Worm (Caenorhabditis elegans) whole organism, L4/young adult: ENCODE measurements around the gene C25D7.15.

Experiments used
- W03F9.2 ChIP-seq: fragments of 150-350 bp; optimal IDR thresholded peaks from 2 replicates; lab custom pipeline; 2014; ENCODE audit warnings: missing biosample characterization, missing genetic modification characterization
- dao-5 ChIP-seq: sonication (generic microtip); optimal IDR thresholded peaks from 2 replicates; lab custom pipeline; 2016; ENCODE audit warnings: missing genotype, missing genetic modification characterization, moderate library complexity, missing compliant biosample characterization
- him-1 ChIP-seq: sonication (generic microtip); optimal IDR thresholded peaks from 2 replicates; lab custom pipeline; 2016; ENCODE audit warnings: missing genotype, missing genetic modification reagents, missing genetic modification characterization, missing compliant biosample characterization

The C25D7.15 gene

ce11 chrV:15048107-15048506 is 11.5 kb upstream of the C25D7.15 start, which contains the start of gene sdc-3:
Gene sdc-3, minus strand, starts transcription at chrV:15048207.
- TF ChIP-seq W03F9.2 (tag; lab: Kevin White, UChicago) (no peak), dao-5 (no peak), him-1 (tag; lab: Kevin White, UChicago) (no peak)

- no peak for TF ChIP-seq dao-5
- TF ChIP-seq W03F9.2 (tag; lab: Kevin White, UChicago) = no peak
- TF ChIP-seq him-1 (tag; lab: Kevin White, UChicago) = no peak
Observed at ce11 chrV:15051720-15052119, 7.9 kb upstream of the C25D7.15 start.

ce11 chrV:15052368-15052767 is 7.2 kb upstream of the C25D7.15 start, which contains the start of the genes fbxa-82 and C25D7.5:
Gene fbxa-82, minus strand, starts transcription at chrV:15052530.
Gene C25D7.5, plus strand, starts transcription at chrV:15052650.
- no peak for TF ChIP-seq dao-5
- TF ChIP-seq him-1 (tag; lab: Kevin White, UChicago) = no peak
- TF ChIP-seq W03F9.2 (tag; lab: Kevin White, UChicago) = no peak

ce11 chrV:15054733-15055132 is 4.9 kb upstream of the C25D7.15 start:
- TF ChIP-seq W03F9.2 (tag; lab: Kevin White, UChicago) (no peak), dao-5 (no peak), him-1 (tag; lab: Kevin White, UChicago) (no peak)

DNA sequence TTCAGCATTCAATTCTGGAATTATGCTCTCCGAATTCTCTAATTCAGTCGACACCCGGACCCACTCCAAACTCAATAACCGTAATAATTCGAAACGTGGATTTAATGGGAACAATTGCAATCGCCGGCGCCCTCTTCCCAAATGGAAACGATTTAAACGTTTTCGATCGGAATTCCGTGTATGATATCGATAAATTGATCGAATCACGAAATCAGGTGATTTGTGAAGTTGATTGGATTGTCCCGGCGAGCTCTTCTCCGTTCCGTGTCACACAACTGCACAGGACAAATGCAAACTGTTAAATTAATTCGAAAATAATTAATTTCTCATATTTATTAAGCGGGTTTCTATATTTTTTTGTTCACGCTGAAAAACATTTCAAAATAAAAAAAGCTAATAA is 3.7 kb upstream of the C25D7.15 start, which contains the start of gene C25D7.16:
C25D7.16 (plus strand) TSS at position 301 of the 400 bp plus-strand sequence.
- TF ChIP-seq him-1 (tag; lab: Kevin White, UChicago) = no peak
- TF ChIP-seq dao-5 = no peak
- TF ChIP-seq W03F9.2 (tag; lab: Kevin White, UChicago) = no peak

- TF ChIP-seq dao-5 (no peak), W03F9.2 (tag; lab: Kevin White, UChicago) (no peak), him-1 (tag; lab: Kevin White, UChicago) (no peak)
Observed at ce11 chrV:15056346-15056839, 3.2 kb upstream of the C25D7.15 start.

DNA sequence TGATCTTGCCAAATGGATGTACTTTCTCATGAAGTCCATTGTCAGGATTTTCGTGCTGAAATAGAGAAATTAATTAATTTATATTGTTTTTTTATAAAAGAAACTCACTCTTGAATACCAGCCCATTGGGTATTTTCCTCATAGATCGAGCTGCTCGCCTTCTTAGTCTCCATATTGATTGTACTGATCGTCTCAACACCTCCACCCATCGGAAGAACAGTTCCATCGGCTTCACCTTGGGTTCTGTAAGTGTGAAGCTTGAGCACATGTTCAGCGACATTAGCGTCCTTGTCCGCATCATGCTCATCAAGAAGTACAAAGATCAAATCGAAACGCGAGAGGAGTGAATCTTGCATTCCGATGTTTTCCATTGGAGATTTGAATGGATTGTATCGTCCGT is 1.9 kb upstream of the C25D7.15 start:
- TF ChIP-seq W03F9.2 (tag; lab: Kevin White, UChicago) = no peak
- TF ChIP-seq dao-5 = no peak
- TF ChIP-seq him-1 (tag; lab: Kevin White, UChicago) = no peak

- TF ChIP-seq W03F9.2 (tag; lab: Kevin White, UChicago) (no peak), him-1 (tag; lab: Kevin White, UChicago) (no peak), dao-5 (no peak)
Observed at ce11 chrV:15058423-15058822, 1.2 kb upstream of the C25D7.15 start.

- TF ChIP-seq dao-5 = no peak
- no peak for TF ChIP-seq him-1 (tag; lab: Kevin White, UChicago)
- no peak for TF ChIP-seq W03F9.2 (tag; lab: Kevin White, UChicago)
Observed at ce11 chrV:15058965-15059364, 643 bp upstream of the C25D7.15 start.

ce11 chrV:15060595-15060994 is 987 bp downstream of the C25D7.15 start:
- TF ChIP-seq him-1 (tag; lab: Kevin White, UChicago) = no peak
- no peak for TF ChIP-seq W03F9.2 (tag; lab: Kevin White, UChicago)
- TF ChIP-seq dao-5 = no peak

ce11 chrV:15063987-15064386 is 4.4 kb downstream of the C25D7.15 start, which contains the start of gene rap-2:
Gene rap-2, minus strand, starts transcription at chrV:15064087.
- TF ChIP-seq dao-5 (no peak), him-1 (tag; lab: Kevin White, UChicago) (no peak), W03F9.2 (tag; lab: Kevin White, UChicago) (no peak)

DNA sequence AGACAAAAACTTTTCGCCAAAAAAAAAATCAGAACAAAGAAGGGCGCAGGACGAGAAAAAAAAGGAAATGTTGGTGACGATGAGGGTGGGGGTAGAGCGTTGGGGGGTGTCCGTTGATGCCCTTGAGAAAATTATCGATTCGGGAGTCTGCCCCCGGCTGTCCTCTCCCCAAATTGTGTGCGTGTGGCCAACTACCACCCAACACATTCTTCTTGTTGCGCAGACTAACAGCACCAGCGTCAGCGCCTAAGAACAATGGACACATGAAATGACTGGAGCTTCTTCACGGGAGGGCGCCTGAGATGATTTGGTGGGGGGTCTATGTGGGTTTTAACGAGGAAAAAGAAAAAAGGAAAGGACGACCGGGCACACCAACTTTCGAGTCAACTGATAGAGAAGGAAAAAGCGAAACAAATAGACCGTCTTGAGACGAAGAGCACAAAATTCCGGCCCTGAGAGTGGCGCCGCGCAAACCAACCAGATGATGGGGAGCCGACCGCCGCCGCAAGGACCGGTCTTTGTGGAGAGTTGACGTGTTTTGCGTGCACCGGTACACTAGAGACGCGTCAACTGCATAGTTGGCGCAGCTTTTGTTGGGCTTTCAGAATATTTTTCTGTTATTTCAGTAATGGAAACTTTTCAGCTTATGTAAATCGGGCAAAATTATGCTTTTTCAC is 5.6 kb downstream of the C25D7.15 start, which contains the start of gene C25D7.9:
C25D7.9 (plus strand) TSS at position 68 of the 677 bp plus-strand sequence.
- TF ChIP-seq him-1 (tag; lab: Kevin White, UChicago) = no peak
- no peak for TF ChIP-seq dao-5
- TF ChIP-seq W03F9.2 (tag; lab: Kevin White, UChicago) = no peak

DNA sequence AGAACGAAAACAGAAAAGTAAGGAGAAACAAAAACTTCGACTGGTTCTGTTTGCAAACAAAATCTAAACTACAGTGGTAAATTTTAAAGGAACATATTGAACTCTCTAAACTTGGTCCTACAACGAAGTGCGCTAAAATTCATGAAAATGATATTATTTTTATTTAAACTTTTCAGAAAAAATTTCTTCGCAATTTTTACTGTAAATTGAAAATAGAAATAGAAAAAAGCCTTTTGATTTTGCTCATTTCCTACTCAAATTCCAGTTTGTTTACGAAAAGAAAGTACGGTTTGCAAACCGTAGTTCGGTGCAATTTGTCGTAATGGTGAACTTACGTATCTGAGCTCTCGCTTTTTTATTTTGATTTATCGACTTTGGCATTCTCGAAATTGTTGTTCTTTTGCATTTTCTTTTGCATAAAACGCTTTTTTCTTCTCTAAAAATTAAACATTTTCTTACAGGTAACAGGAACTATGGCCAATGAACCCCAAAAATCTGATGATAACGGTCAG is 6.3 kb downstream of the C25D7.15 start, which contains the start of gene otub-1:
otub-1 (plus strand) TSS at position 462 of the 512 bp plus-strand sequence.
- TF ChIP-seq him-1 (tag; lab: Kevin White, UChicago) = no peak
- no peak for TF ChIP-seq dao-5
- TF ChIP-seq W03F9.2 (tag; lab: Kevin White, UChicago) = no peak

DNA sequence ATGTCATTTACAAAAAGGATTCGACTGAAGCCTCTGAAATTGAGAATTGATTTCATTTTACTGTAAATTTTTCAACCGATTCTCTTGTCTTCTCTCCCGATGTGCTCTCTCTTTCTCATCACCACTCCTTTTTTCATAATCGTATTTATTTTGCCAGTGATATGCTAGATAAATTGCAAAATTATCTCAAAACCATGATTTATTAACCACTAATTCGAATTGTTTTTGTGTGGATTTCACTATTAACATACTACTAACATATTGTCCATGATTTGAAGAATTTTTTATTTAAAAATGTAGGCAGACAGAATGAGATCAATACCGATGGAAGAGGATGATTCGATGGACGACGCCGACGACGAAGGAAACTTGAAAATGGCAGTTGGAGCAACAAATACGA is 7.6 kb downstream of the C25D7.15 start, which contains the start of gene C25D7.10:
C25D7.10 (plus strand) TSS at position 301 of the 400 bp plus-strand sequence.
- TF ChIP-seq him-1 (tag; lab: Kevin White, UChicago) (no peak), dao-5 (no peak), W03F9.2 (tag; lab: Kevin White, UChicago) (no peak)
